Fruit fly (Drosophila melanogaster) S2 (cell line): ENCODE measurements around the gene kkv.

ENCODE experiments used
- CG8478 ChIP-seq: fragments of >200 bp; optimal IDR thresholded peaks from 2 replicates; lab custom pipeline; 2018
- CTCF ChIP-seq, 2 experiments: fragments of >200 bp; optimal IDR thresholded peaks; 2 replicates each; lab custom pipeline; 2018

DNA sequence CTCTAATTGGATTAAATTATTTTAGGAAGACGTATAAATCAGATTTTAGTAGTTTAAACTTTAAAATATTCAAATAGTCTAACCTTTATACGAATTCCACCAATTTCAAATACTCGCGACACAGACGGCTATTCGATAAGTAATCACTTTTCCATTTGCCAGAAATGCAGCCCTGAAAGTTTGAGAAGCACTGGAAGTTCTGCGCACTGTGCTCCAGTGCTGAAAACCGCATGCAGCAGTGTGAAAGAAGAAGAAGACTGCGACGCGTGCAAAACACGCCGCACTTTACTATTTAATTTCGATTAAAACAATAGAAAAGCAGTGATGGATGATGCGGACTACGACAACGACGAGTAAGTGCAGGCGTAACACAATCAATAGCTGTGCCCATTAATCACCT lies 21.1 kb downstream of the kkv start, which contains the start of gene Polr2F:
- TF ChIP-seq CG8478 (no peak), CTCF (optimal IDR thresholded peaks at IDR 0.05; lab: Kevin White, UChicago) (peak in 1 of 2 experiments; percentile 48)
